Fruit fly (Drosophila melanogaster) whole organism: ENCODE data around the gene CG16820.

Experiments
- CG8478 ChIP-seq: fragments of >200 bp; optimal IDR thresholded peaks from 2 replicates; lab custom pipeline; 2018; ENCODE audit warnings: inconsistent platforms
- Dll ChIP-seq: fragments of >200 bp; optimal IDR thresholded peaks from 2 replicates; lab custom pipeline; 2017
- EcR ChIP-seq, 2 experiments: fragments of >200 bp; optimal IDR thresholded peaks; 2 replicates each; lab custom pipeline; 2017; ENCODE audit warnings: missing biosample characterization in 2 of 2, missing genetic modification characterization in 2 of 2, missing genetic modification reagents in 2 of 2
- pan ChIP-seq: fragments of >200 bp; optimal IDR thresholded peaks from 2 replicates; lab custom pipeline; 2017
- psq ChIP-seq: fragments of >200 bp; optimal IDR thresholded peaks from 2 replicates; lab custom pipeline; 2017
- usp ChIP-seq: fragments of >200 bp; optimal IDR thresholded peaks from 2 replicates; lab custom pipeline; 2017; ENCODE audit warnings: missing biosample characterization, missing genetic modification characterization, mixed read lengths

Gene CG16820

DNA sequence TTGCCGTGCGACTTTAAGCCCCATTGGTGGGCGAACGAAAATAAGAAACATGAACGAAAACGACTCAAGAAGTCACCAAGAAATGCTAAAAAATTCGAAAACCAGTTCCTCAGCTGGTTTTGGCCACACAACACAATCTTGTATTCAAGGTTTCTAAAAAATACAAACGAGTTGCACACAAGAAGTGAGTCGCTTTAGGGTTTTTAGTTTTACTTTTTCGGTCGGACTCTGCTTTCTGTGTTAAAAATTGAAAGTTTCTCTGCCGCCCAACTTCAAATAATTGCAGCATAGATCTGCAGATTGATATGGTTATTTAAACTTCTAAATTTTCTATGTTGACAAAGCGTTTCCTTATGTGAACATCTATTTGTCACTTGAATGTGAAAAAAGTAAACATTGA is 46.6 kb downstream of the CG16820 start, which contains the start of gene CG16824:
Gene CG16824, plus strand, starts transcription at position 384 of the 400 bp plus-strand sequence.
- no peak for TF ChIP-seq psq (lab: Kevin White, UChicago)
- TF ChIP-seq pan (lab: Kevin White, UChicago) = no peak
- TF ChIP-seq Dll (lab: Kevin White, UChicago) = no peak
- no peak for TF ChIP-seq CG8478
- no peak for TF ChIP-seq usp
- no peak for TF ChIP-seq EcR (GFP tag; optimal IDR thresholded peaks at IDR 0.05; lab: Kevin White, UChicago)

DNA sequence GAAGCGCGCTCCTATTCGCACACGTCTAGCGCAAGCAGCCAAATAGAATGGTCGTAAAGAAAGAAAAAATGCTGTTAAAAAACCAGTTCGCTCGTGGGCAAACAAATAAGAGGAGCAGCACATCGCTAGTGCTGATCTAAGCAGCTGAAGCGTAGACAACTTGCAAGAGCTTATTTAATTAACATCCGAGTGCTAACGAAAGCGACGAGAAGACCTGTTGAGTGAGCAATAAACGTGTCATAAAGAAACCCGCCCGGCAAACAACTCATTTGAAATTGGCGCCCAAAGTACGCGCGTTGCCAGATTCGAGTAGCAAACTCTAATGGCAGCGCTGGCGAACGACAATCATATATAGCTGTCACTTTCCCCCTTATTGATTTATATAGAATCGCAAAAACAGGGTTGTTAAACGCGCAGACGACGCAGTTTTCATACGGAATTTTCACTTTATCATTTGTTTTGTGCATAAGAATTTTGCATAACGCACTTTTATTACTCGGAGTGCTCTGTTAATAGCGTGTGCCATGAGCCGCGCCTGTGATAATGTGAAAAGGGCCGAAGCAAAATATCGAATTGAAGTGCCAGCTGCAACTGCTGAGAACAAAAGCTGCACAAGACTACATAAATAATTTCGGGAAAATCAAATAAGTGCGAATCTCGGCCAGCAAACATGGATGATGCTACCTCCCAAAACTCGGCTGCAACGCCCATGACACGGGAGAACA is 50.1 kb downstream of the CG16820 start:
- TF ChIP-seq EcR (GFP tag; optimal IDR thresholded peaks at IDR 0.05; lab: Kevin White, UChicago) (no peak), Dll (lab: Kevin White, UChicago) (no peak)

DNA sequence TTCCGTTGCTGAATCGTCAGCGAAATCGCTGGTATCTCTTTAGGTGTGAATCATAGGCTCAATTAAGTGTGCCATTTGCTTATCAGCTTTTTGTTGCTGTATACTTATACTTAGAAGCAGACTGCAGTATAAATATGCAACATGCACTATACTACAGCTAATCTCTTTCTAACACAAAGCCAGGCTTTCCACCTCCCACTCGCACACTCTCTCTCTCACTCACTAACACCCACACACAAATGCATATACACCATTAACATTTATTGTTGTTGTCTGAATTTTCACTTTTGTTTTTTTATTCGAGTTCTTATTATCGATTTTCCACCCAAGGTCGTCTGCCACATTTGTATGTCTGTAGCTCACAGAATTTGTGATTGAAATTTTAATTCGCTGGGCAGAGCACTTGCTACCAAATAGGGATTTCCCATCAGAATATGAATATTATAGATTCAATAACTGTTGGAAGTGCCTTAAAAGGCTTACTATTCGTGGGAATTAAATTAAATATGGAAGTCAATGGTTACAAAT is 50.7 kb downstream of the CG16820 start:
- TF ChIP-seq usp (no peak), psq (lab: Kevin White, UChicago) (no peak), pan (lab: Kevin White, UChicago) (no peak), EcR (GFP tag; optimal IDR thresholded peaks at IDR 0.05; lab: Kevin White, UChicago) (no peak), CG8478 (no peak), Dll (lab: Kevin White, UChicago) (no peak)
